Worm (Caenorhabditis elegans) whole organism, L1 larva: ENCODE data around the gene fdgt-2.
A peak's percentile ranks its signal among the peaks of the same experiment; 100 is the strongest.
"Not testable (repeated sequence)": the region's sequence is repeated elsewhere in the genome, so short reads cannot be mapped to it uniquely, and the experiment has no call there.

Experiments
- Y116A8C.19 ChIP-seq: sonication (generic microtip); optimal IDR thresholded peaks from 2 replicates; lab custom pipeline; 2016; ENCODE audit warnings: missing compliant biosample characterization, missing genetic modification characterization, borderline replicate concordance
- ama-1 ChIP-seq: fragments of 150-350 bp; optimal IDR thresholded peaks from 2 replicates; lab custom pipeline; 2014
- blmp-1 ChIP-seq: fragments of 150-350 bp; optimal IDR thresholded peaks from 2 replicates; lab custom pipeline; 2014; ENCODE audit warnings: missing biosample characterization, missing genetic modification characterization
- efl-3 ChIP-seq: fragments of 200-800 bp; sonication (Bioruptor generic); optimal IDR thresholded peaks from 2 replicates; lab custom pipeline; 2018; ENCODE audit warnings: mild to moderate bottlenecking, missing genetic modification characterization, missing compliant biosample characterization
- egl-13 ChIP-seq: sonication (generic microtip); optimal IDR thresholded peaks from 2 replicates; lab custom pipeline; 2016; ENCODE audit warnings: missing genotype, missing genetic modification reagents, missing genetic modification characterization, missing compliant biosample characterization
- elt-2 ChIP-seq: sonication (generic microtip); optimal IDR thresholded peaks from 2 replicates; lab custom pipeline; 2016; ENCODE audit warnings: missing genetic modification characterization, mild to moderate bottlenecking, inconsistent platforms, missing compliant biosample characterization, missing genetic modification reagents
- fkh-10 ChIP-seq: sonication (generic microtip); optimal IDR thresholded peaks from 2 replicates; lab custom pipeline; 2017; ENCODE audit warnings: missing biosample characterization, missing genetic modification reagents, missing genetic modification characterization
- fkh-4 ChIP-seq: sonication (generic microtip); optimal IDR thresholded peaks from 2 replicates; lab custom pipeline; 2016; ENCODE audit warnings: missing compliant biosample characterization, missing genetic modification characterization, borderline replicate concordance
- fos-1 ChIP-seq: fragments of 150-350 bp; optimal IDR thresholded peaks from 2 replicates; lab custom pipeline; 2014; ENCODE audit warnings: missing biosample characterization, missing genetic modification characterization
- hlh-4 ChIP-seq: sonication (generic microtip); optimal IDR thresholded peaks from 2 replicates; lab custom pipeline; 2016; ENCODE audit warnings: mild to moderate bottlenecking, missing genetic modification characterization, missing compliant biosample characterization
- isw-1 ChIP-seq: fragments of 200-800 bp; sonication (Bioruptor generic); IDR thresholded peaks from 2 replicates; pipeline ENCODE4 v1.3.6; 2022; ENCODE audit warnings: missing genetic modification characterization, missing compliant biosample characterization
- lin-14 ChIP-seq: fragments of 200-800 bp; sonication (Bioruptor generic); optimal IDR thresholded peaks from 2 replicates; lab custom pipeline; 2018; ENCODE audit warnings: mild to moderate bottlenecking, missing genetic modification characterization, moderate library complexity, missing compliant biosample characterization
- lin-35 ChIP-seq, 2 experiments: fragments of 150-350 bp; optimal IDR thresholded peaks; 2 replicates each; lab custom pipeline; 2014; ENCODE audit warnings: missing biosample characterization in 2 of 2, missing genetic modification characterization in 2 of 2, missing genetic modification reagents in 2 of 2
- lir-3 ChIP-seq: sonication (generic microtip); optimal IDR thresholded peaks from 2 replicates; lab custom pipeline; 2016; ENCODE audit warnings: mild to moderate bottlenecking, missing genetic modification characterization, moderate library complexity, missing compliant biosample characterization; ENCODE audit not compliant: poor library complexity
- lsy-2 ChIP-seq, 2 experiments: fragments of 150-350 bp; optimal IDR thresholded peaks; 2 replicates each; lab custom pipeline; 2014; ENCODE audit warnings: missing biosample characterization in 2 of 2, missing genetic modification characterization in 2 of 2
- mab-9 ChIP-seq: fragments of 200-800 bp; sonication (Bioruptor generic); IDR thresholded peaks from 2 replicates; pipeline ENCODE4 v1.3.6; 2022; ENCODE audit warnings: missing genetic modification reagents, missing genetic modification characterization, missing compliant biosample characterization
- mef-2 ChIP-seq: fragments of 150-350 bp; optimal IDR thresholded peaks from 2 replicates; lab custom pipeline; 2014; ENCODE audit warnings: missing biosample characterization, missing genetic modification characterization
- nhr-11 ChIP-seq: fragments of 150-350 bp; optimal IDR thresholded peaks from 2 replicates; lab custom pipeline; 2014; ENCODE audit warnings: missing biosample characterization, missing genetic modification characterization
- nhr-28 ChIP-seq: fragments of 150-350 bp; optimal IDR thresholded peaks from 2 replicates; lab custom pipeline; 2014; ENCODE audit warnings: missing biosample characterization, missing genetic modification characterization
- nhr-76 ChIP-seq: sonication (generic microtip); optimal IDR thresholded peaks from 2 replicates; lab custom pipeline; 2017; ENCODE audit warnings: missing biosample characterization, missing genetic modification characterization
- nhr-85 ChIP-seq: sonication (generic microtip); peaks from one replicate; lab custom pipeline; 2016; ENCODE audit warnings: missing genetic modification characterization, inconsistent platforms, missing compliant biosample characterization
- pax-3 ChIP-seq: fragments of 200-800 bp; sonication (Bioruptor generic); optimal IDR thresholded peaks from 2 replicates; lab custom pipeline; 2018; ENCODE audit warnings: mild to moderate bottlenecking, missing genetic modification characterization, moderate library complexity, missing compliant biosample characterization
- rnt-1 ChIP-seq: sonication (generic microtip); optimal IDR thresholded peaks from 2 replicates; lab custom pipeline; 2016; ENCODE audit warnings: mild to moderate bottlenecking, missing genetic modification characterization, moderate library complexity, missing compliant biosample characterization
- snu-23 ChIP-seq: sonication (generic microtip); optimal IDR thresholded peaks from 2 replicates; lab custom pipeline; 2016; ENCODE audit warnings: missing genetic modification characterization, missing compliant biosample characterization
- sox-4 ChIP-seq: sonication (generic microtip); optimal IDR thresholded peaks from 2 replicates; lab custom pipeline; 2016; ENCODE audit warnings: missing genetic modification characterization, missing compliant biosample characterization
- sup-37 ChIP-seq: fragments of 200-800 bp; sonication (Bioruptor generic); optimal IDR thresholded peaks from 2 replicates; lab custom pipeline; 2018; ENCODE audit warnings: mild to moderate bottlenecking, missing genetic modification characterization, missing compliant biosample characterization
- tbx-2 ChIP-seq: sonication (generic microtip); optimal IDR thresholded peaks from 2 replicates; lab custom pipeline; 2016; ENCODE audit warnings: missing genetic modification characterization, missing compliant biosample characterization
- tlp-1 ChIP-seq: fragments of 150-350 bp; optimal IDR thresholded peaks from 2 replicates; lab custom pipeline; 2014; ENCODE audit warnings: missing biosample characterization, missing genetic modification characterization
- vab-15 ChIP-seq: sonication (generic microtip); optimal IDR thresholded peaks from 2 replicates; lab custom pipeline; 2017; ENCODE audit warnings: missing genotype, mild to moderate bottlenecking, missing genetic modification characterization, missing compliant biosample characterization
- zip-4 ChIP-seq: fragments of 200-800 bp; sonication (Bioruptor generic); optimal IDR thresholded peaks from 2 replicates; lab custom pipeline; 2018; ENCODE audit warnings: mild to moderate bottlenecking, missing genetic modification characterization, moderate library complexity, missing compliant biosample characterization

Gene fdgt-2

DNA sequence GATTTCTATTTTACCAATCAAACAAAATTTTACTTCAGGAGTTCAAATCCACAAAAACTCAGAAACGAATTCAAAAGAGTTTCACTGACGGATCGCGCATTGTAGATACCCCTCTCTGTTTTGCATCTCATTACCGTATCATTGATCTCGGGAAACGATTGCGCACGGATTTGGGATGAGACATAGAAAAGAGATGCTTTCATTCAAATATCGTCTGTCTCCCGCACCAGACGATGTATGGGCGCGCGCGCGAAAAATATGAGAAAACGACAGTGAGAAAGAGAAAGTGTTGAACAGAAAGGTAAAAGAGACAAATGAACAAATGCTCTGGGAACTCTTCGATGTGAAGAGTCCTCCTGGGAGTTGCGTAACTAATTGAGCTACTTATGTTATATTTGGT, 6.4 kb upstream of the fdgt-2 start:
- no peak for TF ChIP-seq mef-2 (tag; lab: Kevin White, UChicago)
- TF ChIP-seq blmp-1 (tag; lab: Kevin White, UChicago): peak; percentile 92

DNA sequence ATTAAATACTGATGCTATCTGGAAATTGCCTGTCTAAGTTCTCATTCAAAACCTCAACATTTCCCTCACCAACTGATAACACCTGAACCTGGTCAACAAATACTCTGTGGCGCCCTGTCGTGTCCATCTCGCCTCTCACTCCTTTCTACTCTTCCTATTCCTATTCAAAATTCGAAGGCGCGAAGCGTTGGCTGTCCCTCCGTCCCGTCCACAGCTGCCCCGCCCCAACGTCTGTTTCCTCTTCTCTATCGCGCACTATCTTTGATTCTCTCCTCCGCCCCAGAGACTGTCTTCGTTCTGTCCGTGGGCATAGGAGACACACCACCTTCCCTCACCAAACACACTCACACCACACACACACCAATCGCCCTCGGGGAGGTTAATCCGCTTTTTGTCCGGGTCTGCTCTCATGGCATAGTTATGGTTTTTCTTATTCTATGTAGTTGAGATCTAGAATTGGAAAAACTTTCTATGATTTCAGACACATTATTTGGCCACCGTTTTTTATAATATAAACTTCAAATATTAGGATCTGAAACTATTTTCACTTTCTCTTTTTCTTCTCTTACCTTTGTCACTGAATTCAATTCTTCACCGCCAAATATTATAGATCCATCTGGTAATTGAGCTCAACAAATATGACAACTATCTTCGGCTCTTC, 5.2 kb upstream of the fdgt-2 start, which contains the start of gene efl-3:
Gene efl-3, plus strand, starts transcription at position 611 of the 661 bp plus-strand sequence.
- TF ChIP-seq blmp-1 (tag; lab: Kevin White, UChicago): peak; percentile 14
- TF ChIP-seq elt-2 (tag; lab: Kevin White, UChicago): peak; percentile 33
- TF ChIP-seq lin-35 (GFP tag; optimal IDR thresholded peaks at IDR 0.05; lab: Kevin White, UChicago): peak in 1 of 2 experiments; percentile 6
- TF ChIP-seq lin-14: peak; percentile 50
- peak; percentile 70 for TF ChIP-seq nhr-85 (tag; lab: Kevin White, UChicago)
- TF ChIP-seq lir-3: no peak
- TF ChIP-seq snu-23: no peak
- no peak for TF ChIP-seq zip-4
- no peak for TF ChIP-seq ama-1 (lab: Kevin White, UChicago)
- no peak for TF ChIP-seq tlp-1 (tag; lab: Kevin White, UChicago)
- no peak for TF ChIP-seq isw-1 (GFP tag; lab: Robert Waterston, UW)
- TF ChIP-seq mab-9 (GFP tag; lab: Robert Waterston, UW): no peak
- TF ChIP-seq fos-1 (tag; lab: Kevin White, UChicago): no peak

DNA sequence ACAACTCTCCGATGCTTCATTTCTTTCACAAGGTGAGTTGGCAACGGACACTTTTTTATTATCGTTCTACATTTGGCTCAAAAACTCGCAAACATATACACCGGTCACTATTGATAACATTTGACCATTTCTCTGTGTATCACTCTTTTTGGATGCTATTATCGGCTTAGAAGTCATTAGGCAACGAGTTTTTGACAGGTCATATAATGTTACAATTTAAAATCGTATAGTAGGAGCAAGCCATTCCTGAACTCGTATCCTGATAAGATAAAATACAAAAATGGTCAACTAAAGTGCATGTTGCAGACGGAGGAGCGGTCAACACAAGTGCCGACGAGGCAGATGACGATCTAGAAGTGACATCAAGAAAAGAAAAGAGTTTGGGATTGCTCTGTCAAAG, 4.5 kb upstream of the fdgt-2 start:
- no peak for TF ChIP-seq nhr-85 (tag; lab: Kevin White, UChicago)
- peak; percentile 29 for TF ChIP-seq elt-2 (tag; lab: Kevin White, UChicago)

DNA sequence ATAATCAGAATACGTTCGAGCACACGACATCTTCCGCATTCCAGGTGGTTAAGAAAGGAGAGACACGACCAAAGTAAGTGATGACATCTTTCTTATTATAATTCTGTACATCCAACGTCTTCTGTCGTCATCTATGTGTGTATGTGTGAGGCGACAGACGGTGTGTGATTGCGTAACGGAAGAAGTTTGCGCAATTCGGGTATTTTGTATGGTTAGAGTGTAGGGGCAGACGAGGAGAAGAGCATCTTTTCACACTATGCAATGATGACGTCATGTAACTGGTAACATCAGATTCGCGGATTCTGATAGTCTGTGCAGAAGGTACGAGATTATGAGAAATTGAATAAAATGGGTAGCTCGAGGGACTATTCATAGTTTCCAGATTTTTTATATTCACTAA, 2.4 kb upstream of the fdgt-2 start:
- no peak for TF ChIP-seq zip-4
- peak; percentile 0 for TF ChIP-seq rnt-1

DNA sequence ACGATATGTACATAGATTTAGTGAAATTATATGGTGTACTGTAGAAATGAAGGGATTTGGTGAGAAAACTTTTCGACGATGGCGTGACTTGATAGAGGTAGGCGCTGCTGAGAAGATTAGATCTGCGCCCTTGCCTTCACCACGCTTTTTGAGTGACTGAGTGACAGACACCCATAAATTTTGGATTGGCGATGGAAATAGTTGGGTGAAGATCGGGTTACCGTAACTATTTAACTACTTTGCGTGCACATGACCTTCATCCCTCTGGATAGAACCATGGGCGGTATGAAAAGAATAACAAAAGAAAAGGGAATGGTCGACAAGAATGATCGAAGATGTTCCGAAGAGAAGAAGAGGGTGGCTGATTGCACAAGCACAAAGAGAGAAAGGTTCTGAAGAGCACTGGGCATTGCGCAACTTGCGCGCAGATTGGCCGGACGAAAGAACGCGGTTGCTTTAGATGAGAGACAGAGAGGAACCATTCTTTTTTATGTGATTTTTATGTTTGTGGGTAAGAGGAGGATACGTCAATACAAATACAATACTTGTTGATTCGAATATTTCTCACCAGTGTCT, 1.9 kb upstream of the fdgt-2 start:
- TF ChIP-seq efl-3 (GFP tag; lab: Kevin White, UChicago) (peak; percentile 84), sox-4 (no peak), pax-3 (tag; lab: Kevin White, UChicago) (no peak), nhr-11 (tag; lab: Kevin White, UChicago) (no peak), lin-14 (peak; percentile 17), nhr-28 (tag; lab: Kevin White, UChicago) (no peak), nhr-85 (tag; lab: Kevin White, UChicago) (peak; percentile 79)

DNA sequence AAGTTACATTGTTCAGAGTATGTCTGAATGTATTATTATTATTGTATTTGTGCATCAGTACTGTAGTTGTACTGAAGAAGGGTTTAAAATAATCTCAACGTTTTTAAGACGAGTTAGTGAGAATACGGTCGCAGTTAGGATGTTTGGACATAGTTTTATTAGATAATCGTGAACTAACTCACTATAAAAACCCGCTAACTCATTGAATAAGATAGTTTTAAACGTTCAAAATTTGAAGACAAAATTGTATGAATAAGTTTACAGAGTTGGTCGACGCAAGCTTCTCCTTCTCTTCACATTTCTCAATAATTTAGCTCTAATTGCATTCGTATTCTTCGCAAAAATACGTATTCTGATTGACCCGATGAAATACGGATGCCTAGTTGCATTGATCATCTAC, 1.6 kb downstream of the fdgt-2 start:
- TF ChIP-seq Y116A8C.19 (tag; lab: Kevin White, UChicago) (no peak), nhr-76 (tag; lab: Kevin White, UChicago) (no peak), tlp-1 (tag; lab: Kevin White, UChicago) (peak; percentile 82), lsy-2 (tag; optimal IDR thresholded peaks at IDR 0.05; lab: Kevin White, UChicago) (peak in 1 of 2 experiments; percentile 41), fkh-4 (tag; lab: Kevin White, UChicago) (no peak), blmp-1 (tag; lab: Kevin White, UChicago) (no peak), tbx-2 (tag; lab: Kevin White, UChicago) (no peak), egl-13 (tag; lab: Kevin White, UChicago) (no peak), lin-35 (GFP tag; optimal IDR thresholded peaks at IDR 0.05; lab: Kevin White, UChicago) (no peak), sup-37 (GFP tag; lab: Kevin White, UChicago) (no peak)

DNA sequence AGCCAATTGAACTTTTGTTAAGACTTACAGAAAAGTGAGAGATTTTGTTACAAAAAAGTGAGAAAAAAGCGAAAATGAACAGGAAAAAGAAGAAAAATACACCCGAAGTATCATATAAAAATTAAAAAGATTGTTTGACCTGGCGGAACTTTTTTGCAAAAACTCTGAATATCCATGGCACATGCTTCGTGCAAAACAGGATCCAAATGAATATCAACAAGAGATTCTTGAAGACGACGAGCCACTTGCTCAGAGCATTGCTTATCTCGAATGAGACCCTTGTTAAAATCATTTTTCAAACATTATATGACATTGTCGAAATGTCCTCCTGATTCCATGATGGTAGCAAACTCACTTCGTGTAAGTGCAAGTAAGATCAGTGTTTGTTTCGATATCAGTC, 2.4 kb downstream of the fdgt-2 start, which contains the start of gene F14E5.8:
Gene F14E5.8, plus strand, starts transcription at position 301 of the 400 bp plus-strand sequence.
- TF ChIP-seq vab-15 (tag; lab: Kevin White, UChicago); hlh-4 (tag; lab: Kevin White, UChicago); fkh-10 (GFP tag; lab: Kevin White, UChicago): not testable (repeated sequence)
